Fruit fly (Drosophila melanogaster): ENCODE results near the gene CG6983.

Gene CG6983

DNA sequence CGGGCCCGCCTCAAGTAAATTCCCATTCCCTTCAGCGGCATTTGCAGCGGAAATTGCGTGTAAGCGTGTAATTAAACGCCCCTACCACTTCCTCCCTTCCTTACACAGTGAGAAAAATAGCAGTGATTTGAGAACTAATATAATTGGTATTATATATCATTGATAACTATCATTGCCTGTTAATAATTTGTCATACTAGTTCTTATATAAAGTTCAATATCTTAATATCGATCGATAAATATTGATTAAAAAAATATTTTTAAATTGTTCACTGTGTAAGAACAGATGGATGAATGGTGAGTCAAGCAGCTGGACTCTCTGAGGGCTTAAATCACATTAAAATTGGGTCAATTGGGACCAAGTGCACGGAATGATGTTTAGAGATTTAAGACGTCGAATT lies 4.2 kb downstream of the CG6983 start:
- TF ChIP-seq brk (GFP tag; optimal IDR thresholded peaks at IDR 0.05) (no peak), N (GFP tag; optimal IDR thresholded peaks at IDR 0.05) (no peak), CrebA (GFP tag; optimal IDR thresholded peaks at IDR 0.05; ENCODE audit: borderline replicate concordance) (no peak), rgr (GFP tag; optimal IDR thresholded peaks at IDR 0.05) (no peak), Mio (GFP tag; optimal IDR thresholded peaks at IDR 0.05) (no peak), Abd-B (GFP tag; optimal IDR thresholded peaks at IDR 0.05) (no peak), woc (GFP tag; optimal IDR thresholded peaks at IDR 0.05) (no peak), fru (GFP tag; optimal IDR thresholded peaks at IDR 0.05) (peak; percentile 38), HLH106 (tag; optimal IDR thresholded peaks at IDR 0.05) (peak; percentile 59), jim (GFP tag; optimal IDR thresholded peaks at IDR 0.05) (no peak), OdsH (GFP tag; optimal IDR thresholded peaks at IDR 0.05) (no peak), dsf (GFP tag; optimal IDR thresholded peaks at IDR 0.05; ENCODE audit: borderline replicate concordance) (no peak), CG9705 (GFP tag; optimal IDR thresholded peaks at IDR 0.05) (no peak), Sp1 (GFP tag; optimal IDR thresholded peaks at IDR 0.05) (peak; percentile 11), Rel (GFP tag; optimal IDR thresholded peaks at IDR 0.05) (no peak), Rel (tag; optimal IDR thresholded peaks at IDR 0.05) (no peak), h (GFP tag; optimal IDR thresholded peaks at IDR 0.05) (no peak)

DNA sequence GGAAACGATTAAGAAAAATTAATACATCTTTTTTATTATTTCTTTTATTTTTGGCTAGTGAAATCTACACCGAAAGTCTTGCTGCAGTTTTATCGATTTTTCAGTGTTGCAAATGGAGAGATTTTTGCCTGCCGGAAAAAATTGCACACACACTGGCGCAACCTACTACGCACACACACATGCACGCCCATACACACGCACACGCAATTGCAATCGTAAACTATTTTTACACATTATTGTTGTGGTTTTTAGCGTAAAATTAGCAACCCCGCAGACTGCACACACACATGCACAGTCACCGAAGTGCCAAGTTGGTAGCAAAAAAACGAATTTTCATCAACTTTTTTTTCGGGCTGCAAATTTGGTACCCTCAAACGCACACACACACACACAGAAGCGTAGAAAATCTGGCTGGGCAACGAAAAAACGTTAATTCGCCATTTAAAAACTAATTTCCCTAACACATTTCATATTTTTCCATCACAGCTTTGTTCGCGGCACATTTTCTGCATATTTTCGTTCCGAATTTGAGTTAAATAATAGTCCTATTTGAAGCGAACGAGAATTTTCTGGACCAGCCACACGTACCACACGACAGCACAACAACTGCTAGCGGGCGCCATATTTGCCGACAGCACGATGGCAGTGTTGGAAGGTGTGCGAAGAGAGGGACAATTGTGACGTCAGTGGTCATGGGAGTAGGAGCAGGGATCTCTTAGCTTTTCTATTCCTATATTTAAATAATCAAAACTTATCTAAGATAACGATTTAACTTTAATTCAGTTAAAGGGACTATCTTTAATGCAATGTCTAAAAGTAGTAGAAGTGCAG lies 7.2 kb downstream of the CG6983 start, which contains the start of gene Unr:
Unr (minus strand) TSS at position 637 of the 831 bp plus-strand sequence.
- no peak for TF ChIP-seq Abd-B (GFP tag; optimal IDR thresholded peaks at IDR 0.05)
- TF ChIP-seq psq (GFP tag; optimal IDR thresholded peaks at IDR 0.05) = peak; percentile 68
- peak; percentile 75 for TF ChIP-seq HLH106 (tag; optimal IDR thresholded peaks at IDR 0.05)
- TF ChIP-seq h (GFP tag; optimal IDR thresholded peaks at IDR 0.05) = peak; percentile 87
- peak; percentile 85 for TF ChIP-seq tai (GFP tag; optimal IDR thresholded peaks at IDR 0.05)
- no peak for TF ChIP-seq Hr78 (GFP tag; optimal IDR thresholded peaks at IDR 0.05)
- peak; percentile 63 for TF ChIP-seq CG32264 (GFP tag; optimal IDR thresholded peaks at IDR 0.05)
- peak; percentile 97 for TF ChIP-seq Hr83 (GFP tag; optimal IDR thresholded peaks at IDR 0.05; ENCODE audit: poor library complexity, severe bottlenecking)
- TF ChIP-seq sage (GFP tag; optimal IDR thresholded peaks at IDR 0.05) = peak; percentile 45
- no peak for TF ChIP-seq Vsx2 (GFP tag; optimal IDR thresholded peaks at IDR 0.05; ENCODE audit: partially characterized antibody)
- peak; percentile 83 for TF ChIP-seq fru (GFP tag; optimal IDR thresholded peaks at IDR 0.05)
- peak; percentile 76 for TF ChIP-seq OdsH (GFP tag; optimal IDR thresholded peaks at IDR 0.05)
- no peak for TF ChIP-seq Rel (GFP tag; optimal IDR thresholded peaks at IDR 0.05)
- peak; percentile 64 for TF ChIP-seq Rel (tag; optimal IDR thresholded peaks at IDR 0.05)
- peak; percentile 44 for TF ChIP-seq dsf (GFP tag; optimal IDR thresholded peaks at IDR 0.05; ENCODE audit: borderline replicate concordance)
- TF ChIP-seq Dif (GFP tag; optimal IDR thresholded peaks at IDR 0.05; ENCODE audit: partially characterized antibody) = no peak
- peak in 1 of 2 experiments; percentile 89 for TF ChIP-seq foxo (GFP tag; optimal IDR thresholded peaks at IDR 0.05)
- no peak for TF ChIP-seq dl (GFP tag; optimal IDR thresholded peaks at IDR 0.05; ENCODE audit: insufficient read depth in 1 of 2, partially characterized antibody in 2 of 2)
- peak; percentile 87 for TF ChIP-seq br (GFP tag; optimal IDR thresholded peaks at IDR 0.05)
- no peak for TF ChIP-seq pan (optimal IDR thresholded peaks at IDR 0.05)
- TF ChIP-seq lola (GFP tag; optimal IDR thresholded peaks at IDR 0.05) = no peak
- peak; percentile 84 for TF ChIP-seq jim (GFP tag; optimal IDR thresholded peaks at IDR 0.05)
- TF ChIP-seq woc (GFP tag; optimal IDR thresholded peaks at IDR 0.05) = peak; percentile 54
- peak; percentile 82 for TF ChIP-seq Sp1 (GFP tag; optimal IDR thresholded peaks at IDR 0.05)
- peak; percentile 38 for TF ChIP-seq Dfd (GFP tag; optimal IDR thresholded peaks at IDR 0.05)
- TF ChIP-seq rgr (GFP tag; optimal IDR thresholded peaks at IDR 0.05) = peak; percentile 90
- TF ChIP-seq dmrt93B (GFP tag; optimal IDR thresholded peaks at IDR 0.05) = peak; percentile 44
- no peak for TF ChIP-seq Myc (optimal IDR thresholded peaks at IDR 0.05)
- peak; percentile 91 for TF ChIP-seq Hnf4 (GFP tag; optimal IDR thresholded peaks at IDR 0.05)
- TF ChIP-seq CrebA (GFP tag; optimal IDR thresholded peaks at IDR 0.05; ENCODE audit: borderline replicate concordance) = no peak
- TF ChIP-seq CG9705 (GFP tag; optimal IDR thresholded peaks at IDR 0.05) = peak; percentile 58
- no peak for TF ChIP-seq usp (GFP tag; optimal IDR thresholded peaks at IDR 0.05)
- peak; percentile 45 for TF ChIP-seq GATAd (GFP tag; optimal IDR thresholded peaks at IDR 0.05)
- peak; percentile 72 for TF ChIP-seq Jra (GFP tag; optimal IDR thresholded peaks at IDR 0.05)
- peak; percentile 60 for TF ChIP-seq Mio (GFP tag; optimal IDR thresholded peaks at IDR 0.05)
- TF ChIP-seq brk (GFP tag; optimal IDR thresholded peaks at IDR 0.05) = peak; percentile 83
- TF ChIP-seq sv (GFP tag; optimal IDR thresholded peaks at IDR 0.05) = peak; percentile 84
- TF ChIP-seq N (GFP tag; optimal IDR thresholded peaks at IDR 0.05) = peak; percentile 62
- TF ChIP-seq ey (GFP tag; optimal IDR thresholded peaks at IDR 0.05) = peak; percentile 81
